Fruit fly (Drosophila melanogaster): Measurements from ENCODE around the gene CG9040.

CG9040 gene

DNA sequence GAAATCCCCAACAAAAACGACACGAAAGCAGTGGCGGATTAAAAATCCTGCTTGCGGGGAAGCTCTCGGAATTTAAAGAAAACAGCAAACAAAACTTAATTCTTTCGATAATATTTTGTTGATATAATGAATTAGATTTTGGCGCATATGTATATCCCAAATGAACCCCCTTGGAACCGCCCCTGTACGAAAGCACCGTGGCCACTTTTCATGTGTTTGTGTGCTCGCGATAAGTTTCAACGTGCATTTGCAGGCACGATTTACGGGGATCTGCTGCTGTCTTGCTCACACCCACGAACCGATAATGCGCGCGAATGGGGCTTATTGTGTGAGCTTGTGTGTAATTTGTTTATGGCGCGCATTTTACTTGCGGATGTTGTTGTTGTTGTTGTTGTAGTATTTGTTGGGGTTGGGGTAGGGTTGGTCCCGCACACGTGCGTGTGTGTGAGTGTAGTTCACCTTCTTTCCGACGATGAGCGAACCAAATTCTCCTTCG, 17.3 kb downstream of the CG9040 start (continued):
- TF ChIP-seq sr (GFP tag; IDR thresholded peaks at IDR 0.05) (peak; percentile 75; the same call in 2 of the 3 replicates), zfh2 (GFP tag; optimal IDR thresholded peaks at IDR 0.05) (peak; percentile 94), lbe (GFP tag; optimal IDR thresholded peaks at IDR 0.05) (peak; percentile 87), lab (GFP tag; optimal IDR thresholded peaks at IDR 0.05) (peak; percentile 97), Hr39 (optimal IDR thresholded peaks at IDR 0.05) (no peak), hth (optimal IDR thresholded peaks at IDR 0.05) (no peak), CG17359 (tag; optimal IDR thresholded peaks at IDR 0.05) (peak; percentile 100), Drgx (GFP tag; IDR thresholded peaks at IDR 0.05) (peak; percentile 99), mld (GFP tag; IDR thresholded peaks at IDR 0.05; ENCODE audit: partially characterized antibody) (no peak), CG3847 (GFP tag; IDR thresholded peaks at IDR 0.05) (peak; percentile 93), zen2 (GFP tag; IDR thresholded peaks at IDR 0.05; ENCODE audit: partially characterized antibody) (no peak), so (GFP tag; IDR thresholded peaks at IDR 0.05) (peak; percentile 95), Fer2 (tag; optimal IDR thresholded peaks at IDR 0.05) (peak; percentile 82), Dip2 (GFP tag; IDR thresholded peaks at IDR 0.05) (no peak; the same call in 1 of the 2 replicates), sd (tag; optimal IDR thresholded peaks at IDR 0.05) (peak; percentile 87), mam (GFP tag; optimal IDR thresholded peaks at IDR 0.05) (peak; percentile 97), esg (GFP tag; conservative IDR thresholded peaks at IDR 0.05) (peak; percentile 95), CG16779 (GFP tag; IDR thresholded peaks at IDR 0.05) (peak; percentile 88), rib (GFP tag; IDR thresholded peaks at IDR 0.05) (peak; percentile 77), cwo (GFP tag; optimal IDR thresholded peaks at IDR 0.05) (peak; percentile 91), B-H2 (GFP tag; optimal IDR thresholded peaks at IDR 0.05) (peak; percentile 65), slou (GFP tag; optimal IDR thresholded peaks at IDR 0.05) (no peak), dm (GFP tag; optimal IDR thresholded peaks at IDR 0.05) (peak; percentile 94), tup (GFP tag; optimal IDR thresholded peaks at IDR 0.05) (peak; percentile 91), Kr (GFP tag; optimal IDR thresholded peaks at IDR 0.05) (no peak), danr (GFP tag; IDR thresholded peaks at IDR 0.05) (peak; percentile 89), bbx (GFP tag; IDR thresholded peaks at IDR 0.05; ENCODE audit: partially characterized antibody) (peak; percentile 35; the same call in 1 of the 2 replicates), CG2202 (tag; optimal IDR thresholded peaks at IDR 0.05) (peak; percentile 79), nau (GFP tag; optimal IDR thresholded peaks at IDR 0.05) (no peak), GATAe (GFP tag; conservative IDR thresholded peaks at IDR 0.05) (peak; percentile 83), nmo (GFP tag; optimal IDR thresholded peaks at IDR 0.05) (peak; percentile 96), CG13123 (GFP tag; optimal IDR thresholded peaks at IDR 0.05) (peak; percentile 90), CG18764 (GFP tag; optimal IDR thresholded peaks at IDR 0.05) (peak; percentile 91), ranshi (GFP tag; IDR thresholded peaks at IDR 0.05) (peak; percentile 96), CG8924 (tag; optimal IDR thresholded peaks at IDR 0.05) (peak; percentile 94), CG11456 (GFP tag; IDR thresholded peaks at IDR 0.05) (peak; percentile 88), ERR (GFP tag; optimal IDR thresholded peaks at IDR 0.05) (peak; percentile 94), CG12769 (tag; optimal IDR thresholded peaks at IDR 0.05) (peak; percentile 96), Fer3 (tag; optimal IDR thresholded peaks at IDR 0.05) (peak; percentile 94), CG30403 (GFP tag; optimal IDR thresholded peaks at IDR 0.05) (peak; percentile 97), HmgZ (tag; optimal IDR thresholded peaks at IDR 0.05) (peak; percentile 95), CG31224 (GFP tag; IDR thresholded peaks at IDR 0.05) (peak; percentile 76), phol (tag; optimal IDR thresholded peaks at IDR 0.05) (peak; percentile 95), dan (GFP tag; IDR thresholded peaks at IDR 0.05) (no peak), row (GFP tag; IDR thresholded peaks at IDR 0.05) (peak; percentile 98), toy (GFP tag; IDR thresholded peaks at IDR 0.05) (no peak), CG15514 (GFP tag; optimal IDR thresholded peaks at IDR 0.05) (peak; percentile 91), pb (GFP tag; optimal IDR thresholded peaks at IDR 0.05) (peak; percentile 90), sug (tag; optimal IDR thresholded peaks at IDR 0.05) (peak; percentile 93), Doc2 (GFP tag; IDR thresholded peaks at IDR 0.05) (peak; percentile 87), cato (GFP tag; optimal IDR thresholded peaks at IDR 0.05; ENCODE audit: borderline replicate concordance) (peak; percentile 91)
